Fruit fly (Drosophila melanogaster): ENCODE measurements around the gene CG11755.

The CG11755 gene

dm6 chr3R:8650741-8651140 is 26.0 kb upstream of the CG11755 start, which contains the start of the genes Mkk4 and SLIRP2:
Gene Mkk4 (minus strand): TSS chr3R:8650796.
Gene SLIRP2 (plus strand): TSS chr3R:8651084.
- peak; percentile 99 for TF ChIP-seq CG8159 (tag; optimal IDR thresholded peaks at IDR 0.05)
- TF ChIP-seq Ets98B (GFP tag; IDR thresholded peaks at IDR 0.05): peak; percentile 99
- peak; percentile 99 for TF ChIP-seq CG17806 (tag; optimal IDR thresholded peaks at IDR 0.05)
- TF ChIP-seq Pif1B (GFP tag; optimal IDR thresholded peaks at IDR 0.05): peak; percentile 99
- TF ChIP-seq Snoo (tag; optimal IDR thresholded peaks at IDR 0.05): peak; percentile 97
- no peak for TF ChIP-seq CG13204 (GFP tag; optimal IDR thresholded peaks at IDR 0.05)
- TF ChIP-seq CG15710 (tag; optimal IDR thresholded peaks at IDR 0.05): peak; percentile 99
- peak; percentile 99 for TF ChIP-seq CG14655 (GFP tag; optimal IDR thresholded peaks at IDR 0.05)
- TF ChIP-seq CG8301 (tag; optimal IDR thresholded peaks at IDR 0.05): peak; percentile 99
- TF ChIP-seq gl (tag; optimal IDR thresholded peaks at IDR 0.05): peak; percentile 93
- TF ChIP-seq CG32121 (GFP tag; IDR thresholded peaks at IDR 0.05): peak; percentile 98
- TF ChIP-seq CG10348 (GFP tag; IDR thresholded peaks at IDR 0.05): peak; percentile 93
- TF ChIP-seq CG9948 (tag; optimal IDR thresholded peaks at IDR 0.05): peak; percentile 98
- peak; percentile 99 for TF ChIP-seq CG4496 (GFP tag; IDR thresholded peaks at IDR 0.05)
- peak; percentile 99 for TF ChIP-seq fd96Ca (GFP tag; IDR thresholded peaks at IDR 0.05)
- peak; percentile 50 for TF ChIP-seq EcR (GFP tag; optimal IDR thresholded peaks at IDR 0.05)
- TF ChIP-seq rn (GFP tag; IDR thresholded peaks at IDR 0.05): peak; percentile 97
- no peak for TF ChIP-seq D1 (tag; optimal IDR thresholded peaks at IDR 0.05)
- peak; percentile 99 for TF ChIP-seq CG34367 (tag; optimal IDR thresholded peaks at IDR 0.05)
- TF ChIP-seq Pif1A (GFP tag; optimal IDR thresholded peaks at IDR 0.05): peak; percentile 99
- peak; percentile 98 for TF ChIP-seq CG12605 (GFP tag; IDR thresholded peaks at IDR 0.05)

- peak; percentile 65 for TF ChIP-seq Pif1B (GFP tag; optimal IDR thresholded peaks at IDR 0.05)
- TF ChIP-seq rn (GFP tag; IDR thresholded peaks at IDR 0.05): peak; percentile 59; the same call in 1 of the 2 replicates
- no peak; the same call in 1 of the 2 replicates for TF ChIP-seq CG12605 (GFP tag; IDR thresholded peaks at IDR 0.05)
- no peak for TF ChIP-seq D1 (tag; optimal IDR thresholded peaks at IDR 0.05)
- no peak for TF ChIP-seq CG10348 (GFP tag; IDR thresholded peaks at IDR 0.05)
- TF ChIP-seq CG17806 (tag; optimal IDR thresholded peaks at IDR 0.05): peak; percentile 61
- peak; percentile 69; the same call in 2 of the 3 replicates for TF ChIP-seq fd96Ca (GFP tag; IDR thresholded peaks at IDR 0.05)
- TF ChIP-seq Ets98B (GFP tag; IDR thresholded peaks at IDR 0.05): peak; percentile 70
- TF ChIP-seq CG14655 (GFP tag; optimal IDR thresholded peaks at IDR 0.05): peak; percentile 54
- TF ChIP-seq EcR (GFP tag; optimal IDR thresholded peaks at IDR 0.05): no peak
- TF ChIP-seq CG9948 (tag; optimal IDR thresholded peaks at IDR 0.05): peak; percentile 25
- TF ChIP-seq CG32121 (GFP tag; IDR thresholded peaks at IDR 0.05): peak; percentile 70
- TF ChIP-seq CG8301 (tag; optimal IDR thresholded peaks at IDR 0.05): peak; percentile 50
- TF ChIP-seq CG4496 (GFP tag; IDR thresholded peaks at IDR 0.05): peak; percentile 91
- TF ChIP-seq CG8159 (tag; optimal IDR thresholded peaks at IDR 0.05): peak; percentile 38
- no peak for TF ChIP-seq gl (tag; optimal IDR thresholded peaks at IDR 0.05)
- no peak for TF ChIP-seq CG13204 (GFP tag; optimal IDR thresholded peaks at IDR 0.05)
- TF ChIP-seq Pif1A (GFP tag; optimal IDR thresholded peaks at IDR 0.05): peak; percentile 83
- peak; percentile 53 for TF ChIP-seq CG15710 (tag; optimal IDR thresholded peaks at IDR 0.05)
- peak; percentile 33 for TF ChIP-seq Snoo (tag; optimal IDR thresholded peaks at IDR 0.05)
- TF ChIP-seq CG34367 (tag; optimal IDR thresholded peaks at IDR 0.05): no peak
Measured at dm6 chr3R:8652731-8653130, 24.0 kb upstream of the CG11755 start, which contains the start of the genes Sys1 and Dhod. Gene Sys1 (plus strand): TSS chr3R:8652821. Gene Dhod (minus strand): TSS chr3R:8652916.

DNA sequence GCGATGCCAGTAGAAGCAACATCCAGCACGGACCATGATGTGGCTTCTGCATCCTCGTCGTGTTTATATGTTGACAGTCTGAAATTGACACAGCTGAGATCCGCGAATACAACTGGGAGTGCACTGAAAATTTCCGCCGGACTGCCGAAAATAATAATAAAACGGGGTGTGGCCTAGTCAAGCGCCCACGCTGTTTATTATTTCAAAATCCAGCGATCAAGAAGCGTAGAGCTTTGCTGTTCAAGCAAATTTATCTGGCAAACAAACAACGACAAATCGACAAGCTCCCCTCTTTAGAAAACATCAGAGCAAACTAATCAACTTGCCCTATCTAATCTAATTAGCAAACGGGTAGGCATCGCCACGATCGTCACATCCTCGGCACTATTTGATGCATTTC is 22.7 kb upstream of the CG11755 start:
- no peak for TF ChIP-seq CG34367 (tag; optimal IDR thresholded peaks at IDR 0.05)
- no peak for TF ChIP-seq Pif1B (GFP tag; optimal IDR thresholded peaks at IDR 0.05)
- no peak for TF ChIP-seq CG8301 (tag; optimal IDR thresholded peaks at IDR 0.05)
- no peak for TF ChIP-seq CG15710 (tag; optimal IDR thresholded peaks at IDR 0.05)
- TF ChIP-seq CG17806 (tag; optimal IDR thresholded peaks at IDR 0.05): no peak

- TF ChIP-seq Snoo (tag; optimal IDR thresholded peaks at IDR 0.05) (no peak), CG10348 (GFP tag; IDR thresholded peaks at IDR 0.05) (no peak), Pif1B (GFP tag; optimal IDR thresholded peaks at IDR 0.05) (no peak), gl (tag; optimal IDR thresholded peaks at IDR 0.05) (no peak), fd96Ca (GFP tag; IDR thresholded peaks at IDR 0.05) (no peak), CG34367 (tag; optimal IDR thresholded peaks at IDR 0.05) (no peak), CG13204 (GFP tag; optimal IDR thresholded peaks at IDR 0.05) (no peak), CG8159 (tag; optimal IDR thresholded peaks at IDR 0.05) (no peak), rn (GFP tag; IDR thresholded peaks at IDR 0.05) (no peak), CG14655 (GFP tag; optimal IDR thresholded peaks at IDR 0.05) (no peak), CG32121 (GFP tag; IDR thresholded peaks at IDR 0.05) (no peak), Ets98B (GFP tag; IDR thresholded peaks at IDR 0.05) (no peak), CG12605 (GFP tag; IDR thresholded peaks at IDR 0.05) (no peak), EcR (GFP tag; optimal IDR thresholded peaks at IDR 0.05) (no peak), D1 (tag; optimal IDR thresholded peaks at IDR 0.05) (no peak), CG8301 (tag; optimal IDR thresholded peaks at IDR 0.05) (no peak), CG15710 (tag; optimal IDR thresholded peaks at IDR 0.05) (no peak), CG17806 (tag; optimal IDR thresholded peaks at IDR 0.05) (no peak), CG9948 (tag; optimal IDR thresholded peaks at IDR 0.05) (no peak), Pif1A (GFP tag; optimal IDR thresholded peaks at IDR 0.05) (no peak)
Measured at dm6 chr3R:8654666-8655065, 22.0 kb upstream of the CG11755 start, which contains the start of gene CG42489. Gene CG42489 (minus strand): TSS chr3R:8654766.

DNA sequence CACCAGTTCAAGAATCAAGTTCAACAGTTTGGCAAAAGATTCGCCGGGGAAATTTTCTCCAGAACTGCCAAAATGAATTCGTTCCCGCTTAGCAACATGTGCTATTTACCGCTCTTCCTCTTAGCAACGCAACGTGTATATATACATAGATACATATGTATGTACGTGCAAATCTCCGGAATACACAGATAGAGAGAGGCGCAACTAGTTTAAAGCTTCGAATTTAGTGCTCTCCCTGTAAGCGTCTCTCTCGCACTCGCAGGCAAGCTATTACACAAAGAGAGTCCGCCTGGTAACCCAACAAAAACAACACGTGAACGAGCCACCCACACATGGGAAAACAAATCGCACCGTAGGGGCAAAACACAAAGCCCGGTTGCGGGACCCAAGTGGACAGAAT is 18.0 kb upstream of the CG11755 start:
- TF ChIP-seq CG10348 (GFP tag; IDR thresholded peaks at IDR 0.05): no peak
- no peak for TF ChIP-seq CG8301 (tag; optimal IDR thresholded peaks at IDR 0.05)
- no peak for TF ChIP-seq gl (tag; optimal IDR thresholded peaks at IDR 0.05)
- no peak for TF ChIP-seq Pif1B (GFP tag; optimal IDR thresholded peaks at IDR 0.05)
- TF ChIP-seq CG9948 (tag; optimal IDR thresholded peaks at IDR 0.05): no peak
- no peak for TF ChIP-seq Snoo (tag; optimal IDR thresholded peaks at IDR 0.05)
- no peak for TF ChIP-seq Pif1A (GFP tag; optimal IDR thresholded peaks at IDR 0.05)
- TF ChIP-seq D1 (tag; optimal IDR thresholded peaks at IDR 0.05): no peak
- 0 out of 2 replicates have a peak, but pooled peaks have one; percentile 42 for TF ChIP-seq CG12605 (GFP tag; IDR thresholded peaks at IDR 0.05)
- no peak for TF ChIP-seq CG32121 (GFP tag; IDR thresholded peaks at IDR 0.05)
- peak; percentile 7 for TF ChIP-seq EcR (GFP tag; optimal IDR thresholded peaks at IDR 0.05)
- TF ChIP-seq CG34367 (tag; optimal IDR thresholded peaks at IDR 0.05): no peak
- TF ChIP-seq CG8159 (tag; optimal IDR thresholded peaks at IDR 0.05): no peak
- TF ChIP-seq rn (GFP tag; IDR thresholded peaks at IDR 0.05): no peak
- no peak for TF ChIP-seq CG4496 (GFP tag; IDR thresholded peaks at IDR 0.05)
- TF ChIP-seq CG17806 (tag; optimal IDR thresholded peaks at IDR 0.05): no peak
- no peak for TF ChIP-seq CG13204 (GFP tag; optimal IDR thresholded peaks at IDR 0.05)
- no peak for TF ChIP-seq CG14655 (GFP tag; optimal IDR thresholded peaks at IDR 0.05)
- peak; percentile 23; the same call in 1 of the 2 replicates for TF ChIP-seq Ets98B (GFP tag; IDR thresholded peaks at IDR 0.05)
- peak; percentile 32; the same call in 1 of the 3 replicates for TF ChIP-seq fd96Ca (GFP tag; IDR thresholded peaks at IDR 0.05)
- no peak for TF ChIP-seq CG15710 (tag; optimal IDR thresholded peaks at IDR 0.05)

Data from whole organism, pupa.